Worm (Caenorhabditis elegans) whole organism, L1 larva: ENCODE measurements around the gene F46B6.9.

Experiments used
- C04F5.9 ChIP-seq: sonication (generic microtip); optimal IDR thresholded peaks from 2 replicates; lab custom pipeline; 2016; ENCODE audit warnings: missing genetic modification characterization, missing compliant biosample characterization
- C16A3.4 ChIP-seq: fragments of 150-350 bp; optimal IDR thresholded peaks from 2 replicates; lab custom pipeline; 2014; ENCODE audit warnings: missing biosample characterization, missing genetic modification characterization
- F16B12.6 ChIP-seq: fragments of 150-350 bp; optimal IDR thresholded peaks from 2 replicates; lab custom pipeline; 2014; ENCODE audit warnings: missing biosample characterization, missing genetic modification characterization
- Y116A8C.19 ChIP-seq: sonication (generic microtip); optimal IDR thresholded peaks from 2 replicates; lab custom pipeline; 2016; ENCODE audit warnings: missing compliant biosample characterization, missing genetic modification characterization, borderline replicate concordance
- alr-1 ChIP-seq: fragments of 200-800 bp; sonication (Bioruptor generic); optimal IDR thresholded peaks from 2 replicates; lab custom pipeline; 2018; ENCODE audit warnings: borderline replicate concordance, mild to moderate bottlenecking, missing genetic modification characterization, missing compliant biosample characterization
- aly-2 ChIP-seq: fragments of 150-350 bp; optimal IDR thresholded peaks from 2 replicates; lab custom pipeline; 2014; ENCODE audit warnings: missing biosample characterization, missing genetic modification characterization
- ama-1 ChIP-seq: fragments of 150-350 bp; optimal IDR thresholded peaks from 2 replicates; lab custom pipeline; 2014
- ceh-82 ChIP-seq, 3 experiments: fragments of 150-350 bp in 1 of 3; sonication (generic microtip) in 2 of 3; optimal IDR thresholded peaks; 2 replicates each; lab custom pipeline; 2014 to 2017; ENCODE audit warnings: missing biosample characterization in 3 of 3, missing genetic modification characterization in 3 of 3
- ceh-88 ChIP-seq: fragments of 200-800 bp; sonication (Bioruptor generic); IDR thresholded peaks from 2 replicates; pipeline ENCODE4 v1.3.6; 2022; ENCODE audit warnings: missing genetic modification characterization, missing compliant biosample characterization
- ceh-90 ChIP-seq: sonication (generic microtip); optimal IDR thresholded peaks from 2 replicates; lab custom pipeline; 2016; ENCODE audit warnings: missing genetic modification characterization, missing compliant biosample characterization
- ces-1 ChIP-seq: fragments of 150-350 bp; optimal IDR thresholded peaks from 2 replicates; lab custom pipeline; 2014; ENCODE audit warnings: missing biosample characterization, missing genetic modification reagents, missing genetic modification characterization
- dpl-1 ChIP-seq, 3 experiments: fragments of 150-350 bp in 2 of 3; sonication (generic microtip) in 1 of 3; optimal IDR thresholded peaks; 2 replicates each; lab custom pipeline; 2014 to 2017; ENCODE audit warnings: missing biosample characterization in 3 of 3, missing genetic modification characterization in 3 of 3, missing genetic modification reagents in 3 of 3
- dsc-1 ChIP-seq: sonication (generic microtip); optimal IDR thresholded peaks from 2 replicates; lab custom pipeline; 2016; ENCODE audit warnings: mild to moderate bottlenecking, missing genetic modification characterization, missing compliant biosample characterization
- efl-1 ChIP-seq, 4 experiments: fragments of 150-350 bp; optimal IDR thresholded peaks in 3 of 4; peaks in 1 of 4; 1 replicate in 1 of 4; 2 replicates in 3 of 4; lab custom pipeline; 2014; ENCODE audit warnings: missing biosample characterization in 2 of 4, missing genetic modification characterization in 2 of 4, missing genetic modification reagents in 2 of 4
- efl-3 ChIP-seq: fragments of 200-800 bp; sonication (Bioruptor generic); optimal IDR thresholded peaks from 2 replicates; lab custom pipeline; 2018; ENCODE audit warnings: mild to moderate bottlenecking, missing genetic modification characterization, missing compliant biosample characterization
- egl-13 ChIP-seq: sonication (generic microtip); optimal IDR thresholded peaks from 2 replicates; lab custom pipeline; 2016; ENCODE audit warnings: missing genotype, missing genetic modification reagents, missing genetic modification characterization, missing compliant biosample characterization
- egl-27 ChIP-seq, 2 experiments: fragments of 150-350 bp in 1 of 2; sonication (generic microtip); optimal IDR thresholded peaks; 3 replicates each; lab custom pipeline; 2017 to 2018; ENCODE audit warnings: missing biosample characterization in 2 of 2, missing genetic modification characterization in 2 of 2, missing genetic modification reagents in 2 of 2
- elt-2 ChIP-seq: sonication (generic microtip); optimal IDR thresholded peaks from 2 replicates; lab custom pipeline; 2016; ENCODE audit warnings: missing genetic modification characterization, mild to moderate bottlenecking, inconsistent platforms, missing compliant biosample characterization, missing genetic modification reagents
- elt-3 ChIP-seq, 6 experiments: fragments of 150-350 bp in 1 of 6; sonication (generic microtip); optimal IDR thresholded peaks; 2 replicates each; lab custom pipeline; 2017 to 2018; ENCODE audit warnings: missing biosample characterization in 6 of 6, missing genetic modification characterization in 6 of 6, inconsistent platforms in 1 of 6
- fos-1 ChIP-seq: fragments of 150-350 bp; optimal IDR thresholded peaks from 2 replicates; lab custom pipeline; 2014; ENCODE audit warnings: missing biosample characterization, missing genetic modification characterization
- grh-1 ChIP-seq: fragments of 200-800 bp; sonication (Bioruptor generic); IDR thresholded peaks from 2 replicates; pipeline ENCODE4 v1.3.6; 2022; ENCODE audit warnings: missing genetic modification reagents, missing genetic modification characterization, missing compliant biosample characterization
- hpl-2 ChIP-seq: fragments of 150-350 bp; optimal IDR thresholded peaks from 2 replicates; lab custom pipeline; 2014; ENCODE audit warnings: missing biosample characterization, missing genetic modification reagents, missing genetic modification characterization
- irx-1 ChIP-seq: sonication (generic microtip); optimal IDR thresholded peaks from 2 replicates; lab custom pipeline; 2016; ENCODE audit warnings: missing genetic modification characterization, missing compliant biosample characterization
- lin-13 ChIP-seq: fragments of 150-350 bp; optimal IDR thresholded peaks from 2 replicates; lab custom pipeline; 2014; ENCODE audit warnings: missing biosample characterization, missing genetic modification reagents, missing genetic modification characterization
- lin-39 ChIP-seq: fragments of 150-350 bp; optimal IDR thresholded peaks from 2 replicates; lab custom pipeline; 2014; ENCODE audit warnings: missing biosample characterization, missing genetic modification reagents, missing genetic modification characterization
- lsy-2 ChIP-seq, 2 experiments: fragments of 150-350 bp; optimal IDR thresholded peaks; 2 replicates each; lab custom pipeline; 2014; ENCODE audit warnings: missing biosample characterization in 2 of 2, missing genetic modification characterization in 2 of 2
- mab-9 ChIP-seq: fragments of 200-800 bp; sonication (Bioruptor generic); IDR thresholded peaks from 2 replicates; pipeline ENCODE4 v1.3.6; 2022; ENCODE audit warnings: missing genetic modification reagents, missing genetic modification characterization, missing compliant biosample characterization
- mef-2 ChIP-seq: fragments of 150-350 bp; optimal IDR thresholded peaks from 2 replicates; lab custom pipeline; 2014; ENCODE audit warnings: missing biosample characterization, missing genetic modification characterization
- mep-1 ChIP-seq: fragments of 150-350 bp; optimal IDR thresholded peaks from 2 replicates; lab custom pipeline; 2014; ENCODE audit warnings: missing biosample characterization, missing genetic modification characterization
- nhr-11 ChIP-seq: fragments of 150-350 bp; optimal IDR thresholded peaks from 2 replicates; lab custom pipeline; 2014; ENCODE audit warnings: missing biosample characterization, missing genetic modification characterization
- nhr-19 ChIP-seq: fragments of 200-800 bp; sonication (Bioruptor generic); conservative IDR thresholded peaks from 2 replicates; pipeline ENCODE4 v1.3.6; 2022; ENCODE audit warnings: missing genetic modification characterization, missing compliant biosample characterization
- nhr-20 ChIP-seq: sonication (generic microtip); optimal IDR thresholded peaks from 2 replicates; lab custom pipeline; 2016; ENCODE audit warnings: mild to moderate bottlenecking, missing genetic modification characterization, missing compliant biosample characterization
- nhr-28 ChIP-seq: fragments of 150-350 bp; optimal IDR thresholded peaks from 2 replicates; lab custom pipeline; 2014; ENCODE audit warnings: missing biosample characterization, missing genetic modification characterization
- nhr-47 ChIP-seq: sonication (generic microtip); optimal IDR thresholded peaks from 2 replicates; lab custom pipeline; 2016; ENCODE audit warnings: mild to moderate bottlenecking, missing genetic modification characterization, moderate library complexity, missing compliant biosample characterization
- nhr-71 ChIP-seq: sonication (generic microtip); optimal IDR thresholded peaks from 2 replicates; lab custom pipeline; 2016; ENCODE audit warnings: mild to moderate bottlenecking, missing genetic modification characterization, moderate library complexity, missing compliant biosample characterization
- nhr-76 ChIP-seq: sonication (generic microtip); optimal IDR thresholded peaks from 2 replicates; lab custom pipeline; 2017; ENCODE audit warnings: missing biosample characterization, missing genetic modification characterization
- nhr-77 ChIP-seq: fragments of 150-350 bp; optimal IDR thresholded peaks from 2 replicates; lab custom pipeline; 2014; ENCODE audit warnings: missing biosample characterization, missing genetic modification characterization
- nhr-85 ChIP-seq: sonication (generic microtip); peaks from one replicate; lab custom pipeline; 2016; ENCODE audit warnings: missing genetic modification characterization, inconsistent platforms, missing compliant biosample characterization
- nhr-90 ChIP-seq: sonication (generic microtip); optimal IDR thresholded peaks from 2 replicates; lab custom pipeline; 2016; ENCODE audit warnings: mild to moderate bottlenecking, missing genetic modification characterization, missing compliant biosample characterization; ENCODE audit not compliant: poor library complexity
- pax-3 ChIP-seq: fragments of 200-800 bp; sonication (Bioruptor generic); optimal IDR thresholded peaks from 2 replicates; lab custom pipeline; 2018; ENCODE audit warnings: mild to moderate bottlenecking, missing genetic modification characterization, moderate library complexity, missing compliant biosample characterization
- rnt-1 ChIP-seq: sonication (generic microtip); optimal IDR thresholded peaks from 2 replicates; lab custom pipeline; 2016; ENCODE audit warnings: mild to moderate bottlenecking, missing genetic modification characterization, moderate library complexity, missing compliant biosample characterization
- snpc-4 ChIP-seq: fragments of 150-350 bp; optimal IDR thresholded peaks from 2 replicates; lab custom pipeline; 2014; ENCODE audit warnings: missing biosample characterization, missing genetic modification characterization
- snu-23 ChIP-seq: sonication (generic microtip); optimal IDR thresholded peaks from 2 replicates; lab custom pipeline; 2016; ENCODE audit warnings: missing genetic modification characterization, missing compliant biosample characterization
- sox-4 ChIP-seq: sonication (generic microtip); optimal IDR thresholded peaks from 2 replicates; lab custom pipeline; 2016; ENCODE audit warnings: missing genetic modification characterization, missing compliant biosample characterization
- sup-37 ChIP-seq: fragments of 200-800 bp; sonication (Bioruptor generic); optimal IDR thresholded peaks from 2 replicates; lab custom pipeline; 2018; ENCODE audit warnings: mild to moderate bottlenecking, missing genetic modification characterization, missing compliant biosample characterization
- swsn-7 ChIP-seq: sonication (generic microtip); optimal IDR thresholded peaks from 2 replicates; lab custom pipeline; 2016; ENCODE audit warnings: missing genetic modification characterization, missing compliant biosample characterization
- tlp-1 ChIP-seq: fragments of 150-350 bp; optimal IDR thresholded peaks from 2 replicates; lab custom pipeline; 2014; ENCODE audit warnings: missing biosample characterization, missing genetic modification characterization
- unc-98 ChIP-seq: fragments of 200-800 bp; sonication (Bioruptor generic); IDR thresholded peaks from 2 replicates; pipeline ENCODE4 v1.3.6; 2022; ENCODE audit warnings: missing genetic modification characterization, missing compliant biosample characterization
- vab-15 ChIP-seq: sonication (generic microtip); optimal IDR thresholded peaks from 2 replicates; lab custom pipeline; 2017; ENCODE audit warnings: missing genotype, mild to moderate bottlenecking, missing genetic modification characterization, missing compliant biosample characterization
- xbp-1 ChIP-seq: sonication (generic microtip); optimal IDR thresholded peaks from 2 replicates; lab custom pipeline; 2016; ENCODE audit warnings: missing genetic modification characterization, missing compliant biosample characterization
- zag-1 ChIP-seq: fragments of 150-350 bp; optimal IDR thresholded peaks from 2 replicates; lab custom pipeline; 2014; ENCODE audit warnings: missing biosample characterization, missing genetic modification characterization
- zip-4 ChIP-seq: fragments of 200-800 bp; sonication (Bioruptor generic); optimal IDR thresholded peaks from 2 replicates; lab custom pipeline; 2018; ENCODE audit warnings: mild to moderate bottlenecking, missing genetic modification characterization, moderate library complexity, missing compliant biosample characterization
- ztf-11 ChIP-seq, 2 experiments: sonication (generic microtip); optimal IDR thresholded peaks; 2 replicates each; lab custom pipeline; 2016 to 2017; ENCODE audit warnings: missing genetic modification characterization in 2 of 2, missing biosample characterization in 1 of 2, missing compliant biosample characterization in 1 of 2
- ztf-4 ChIP-seq: fragments of 150-350 bp; optimal IDR thresholded peaks from 2 replicates; lab custom pipeline; 2014; ENCODE audit warnings: missing biosample characterization, missing genetic modification characterization

F46B6.9 gene

DNA sequence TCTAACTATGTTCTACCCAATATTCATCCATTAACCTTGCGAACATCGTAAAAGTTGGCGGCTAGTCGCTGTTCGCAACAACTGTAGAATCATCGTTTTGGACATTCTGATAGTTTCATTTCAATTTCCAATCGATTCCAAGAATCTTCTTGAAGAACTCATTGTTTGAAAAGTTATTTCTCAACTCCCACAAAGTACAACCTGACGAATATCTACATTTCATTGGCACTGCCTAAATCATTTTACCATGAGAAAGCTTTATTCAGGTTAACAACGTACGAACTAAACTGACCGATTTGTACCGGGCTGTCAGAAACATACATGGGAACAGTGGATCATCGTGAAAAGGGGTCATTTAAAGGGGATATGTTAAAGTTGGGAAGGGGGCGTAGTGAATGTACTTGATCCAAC, 9.9 kb upstream of the F46B6.9 start, which contains the start of gene F46B6.6:
F46B6.6 (minus strand) TSS at position 148 of the 411 bp plus-strand sequence.
- TF ChIP-seq ceh-88 (GFP tag; lab: Robert Waterston, UW) (no peak), C04F5.9 (tag; lab: Kevin White, UChicago) (no peak), snpc-4 (no peak), hpl-2 (GFP tag; lab: Kevin White, UChicago) (no peak), sup-37 (GFP tag; lab: Kevin White, UChicago) (no peak), tlp-1 (tag; lab: Kevin White, UChicago) (no peak), dpl-1 (GFP tag; optimal IDR thresholded peaks at IDR 0.05; lab: Kevin White, UChicago) (no peak), irx-1 (no peak), efl-1 (optimal IDR thresholded peaks at IDR 0.05; lab: Kevin White, UChicago) (peak in 1 of 2 experiments; percentile 1), efl-1 (GFP tag; optimal IDR thresholded peaks at IDR 0.05 in 1 of 2; lab: Kevin White, UChicago) (peak in 1 of 2 experiments; percentile 88), ama-1 (peak; percentile 70), alr-1 (tag; lab: Kevin White, UChicago) (no peak), lin-39 (no peak), nhr-90 (tag; lab: Kevin White, UChicago) (peak; percentile 7), fos-1 (no peak), egl-13 (tag; lab: Kevin White, UChicago) (no peak), swsn-7 (no peak), xbp-1 (tag; lab: Kevin White, UChicago) (no peak), zip-4 (GFP tag; lab: Kevin White, UChicago) (no peak), ztf-4 (no peak), unc-98 (GFP tag; lab: Robert Waterston, UW) (no peak), nhr-19 (GFP tag; lab: Robert Waterston, UW) (no peak), nhr-28 (tag; lab: Kevin White, UChicago) (no peak), nhr-71 (no peak), snu-23 (GFP tag; lab: Kevin White, UChicago) (no peak), F16B12.6 (tag; lab: Kevin White, UChicago) (no peak), elt-2 (tag; lab: Kevin White, UChicago) (peak; percentile 1), efl-3 (GFP tag; lab: Kevin White, UChicago) (no peak), vab-15 (tag; lab: Kevin White, UChicago) (no peak), grh-1 (GFP tag; lab: Robert Waterston, UW) (no peak), pax-3 (tag; lab: Kevin White, UChicago) (no peak), zag-1 (tag; lab: Kevin White, UChicago) (no peak), nhr-85 (tag; lab: Kevin White, UChicago) (peak; percentile 39), lsy-2 (tag; optimal IDR thresholded peaks at IDR 0.05; lab: Kevin White, UChicago) (no peak), C16A3.4 (no peak), mab-9 (GFP tag; lab: Robert Waterston, UW) (no peak), sox-4 (tag; lab: Kevin White, UChicago) (no peak), nhr-77 (tag; lab: Kevin White, UChicago) (no peak), ceh-82 (tag; optimal IDR thresholded peaks at IDR 0.05; lab: Kevin White, UChicago) (no peak), rnt-1 (no peak), nhr-47 (tag; lab: Kevin White, UChicago) (peak; percentile 15), mep-1 (tag; lab: Kevin White, UChicago) (no peak), lin-13 (GFP tag; lab: Kevin White, UChicago) (no peak), ceh-90 (no peak), nhr-20 (tag; lab: Kevin White, UChicago) (no peak), mef-2 (tag; lab: Kevin White, UChicago) (no peak), nhr-11 (tag; lab: Kevin White, UChicago) (no peak), dsc-1 (no peak), ztf-11 (tag; optimal IDR thresholded peaks at IDR 0.05; lab: Kevin White, UChicago) (peak in 1 of 2 experiments; percentile 5), egl-27 (tag; optimal IDR thresholded peaks at IDR 0.05; lab: Kevin White, UChicago) (no peak), ces-1 (GFP tag; lab: Kevin White, UChicago) (no peak), elt-3 (tag; optimal IDR thresholded peaks at IDR 0.05; lab: Kevin White, UChicago) (no peak), nhr-76 (no peak), aly-2 (tag; lab: Kevin White, UChicago) (no peak), Y116A8C.19 (tag; lab: Kevin White, UChicago) (no peak)
